Worm (Caenorhabditis elegans) whole organism, young adult: Measurements from ENCODE around the gene ZC190.8.

Experiments used
- rcor-1 ChIP-seq: fragments of 200-800 bp; sonication (Bioruptor generic); IDR thresholded peaks from 2 replicates; pipeline ENCODE4 v1.3.6; 2022; ENCODE audit warnings: missing genetic modification reagents, missing genetic modification characterization, missing compliant biosample characterization
- snpc-4 ChIP-seq, 5 experiments: fragments of 150-350 bp in 1 of 5; sonication (generic microtip) in 4 of 5; optimal IDR thresholded peaks; 2 replicates each; lab custom pipeline; 2014 to 2018; ENCODE audit warnings: missing genetic modification characterization in 5 of 5, missing biosample characterization in 3 of 5, antibody characterized with exemption in 2 of 5, mild to moderate bottlenecking in 2 of 5, missing compliant biosample characterization in 2 of 5, missing genotype in 2 of 5, moderate library complexity in 2 of 5, missing genetic modification reagents in 1 of 5
- sptf-2 ChIP-seq: fragments of 200-800 bp; sonication (Bioruptor generic); optimal IDR thresholded peaks from 2 replicates; lab custom pipeline; 2018; ENCODE audit warnings: mild to moderate bottlenecking, missing genetic modification characterization, missing compliant biosample characterization

DNA sequence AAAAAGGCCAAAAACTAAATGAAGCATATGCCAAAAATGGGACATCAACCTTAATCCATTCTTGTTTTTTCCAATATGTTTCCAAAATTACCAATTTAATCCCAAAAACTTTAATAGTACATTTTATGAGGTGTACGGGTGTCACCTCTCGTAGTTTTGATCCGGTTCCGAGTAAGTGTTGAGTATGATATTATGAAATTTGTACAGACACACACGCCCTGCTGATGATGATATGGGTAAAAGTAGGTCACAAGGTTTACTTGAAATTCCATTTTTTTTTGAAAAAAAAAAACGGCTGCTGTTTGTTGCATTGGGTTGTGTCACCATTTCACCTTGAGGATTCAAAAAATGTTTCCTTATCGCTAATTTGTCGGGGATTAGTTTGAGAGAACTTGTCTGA lies 29.7 kb downstream of the ZC190.8 start:
- TF ChIP-seq rcor-1 (GFP tag; lab: Robert Waterston, UW): no peak
- no peak for TF ChIP-seq sptf-2 (GFP tag; lab: Kevin White, UChicago)
- no peak for TF ChIP-seq snpc-4 (GFP tag; optimal IDR thresholded peaks at IDR 0.05; lab: Kevin White, UChicago)
- no peak for TF ChIP-seq snpc-4 (tag; optimal IDR thresholded peaks at IDR 0.05; lab: Kevin White, UChicago)
